Fruit fly (Drosophila melanogaster) whole organism, pupa: ENCODE measurements around the gene lectin-33A.

ENCODE experiments used
- CG10348 ChIP-seq: fragments of 200-800 bp; sonication (Bioruptor generic); IDR thresholded peaks from 2 replicates; pipeline ENCODE4 v1.3.6; 2022; ENCODE audit warnings: missing biosample characterization, missing genetic modification characterization
- CG12605 ChIP-seq: fragments of 200-800 bp; sonication (Bioruptor generic); IDR thresholded peaks from 2 replicates; pipeline ENCODE4 v1.3.6; 2022; ENCODE audit warnings: missing biosample characterization, missing genetic modification characterization
- CG13204 ChIP-seq: fragments of 200-800 bp; sonication (Bioruptor generic); optimal IDR thresholded peaks from 2 replicates; lab custom pipeline; 2018; ENCODE audit warnings: missing biosample characterization, mild to moderate bottlenecking, missing genetic modification characterization, moderate library complexity
- CG15710 ChIP-seq: fragments of 200-800 bp; sonication (Bioruptor generic); optimal IDR thresholded peaks from 2 replicates; lab custom pipeline; 2018; ENCODE audit warnings: missing biosample characterization, mild to moderate bottlenecking, missing genetic modification characterization, moderate library complexity
- CG9948 ChIP-seq: fragments of 200-800 bp; sonication (Bioruptor generic); optimal IDR thresholded peaks from 2 replicates; lab custom pipeline; 2018; ENCODE audit warnings: missing biosample characterization, mild to moderate bottlenecking, missing genetic modification characterization, moderate library complexity
- D1 ChIP-seq: fragments of 200-800 bp; sonication (Bioruptor generic); optimal IDR thresholded peaks from 2 replicates; lab custom pipeline; 2018; ENCODE audit warnings: missing biosample characterization, mild to moderate bottlenecking, missing genetic modification characterization, moderate library complexity
- EcR ChIP-seq: fragments of 200-800 bp; sonication (Bioruptor generic); optimal IDR thresholded peaks from 3 replicates; lab custom pipeline; 2019; ENCODE audit warnings: missing biosample characterization, missing genetic modification characterization, mild to moderate bottlenecking, moderate library complexity, missing genetic modification reagents
- Pif1A ChIP-seq: fragments of 200-800 bp; sonication (Bioruptor generic); optimal IDR thresholded peaks from 3 replicates; lab custom pipeline; 2016; ENCODE audit warnings: missing biosample characterization, missing genetic modification characterization
- Pif1B ChIP-seq: fragments of 200-800 bp; sonication (Bioruptor generic); optimal IDR thresholded peaks from 3 replicates; lab custom pipeline; 2016; ENCODE audit warnings: missing biosample characterization, missing genetic modification characterization
- rn ChIP-seq: fragments of 200-800 bp; sonication (Bioruptor generic); IDR thresholded peaks from 2 replicates; pipeline ENCODE4 v1.3.6; 2022; ENCODE audit warnings: missing biosample characterization, missing genetic modification characterization

- TF ChIP-seq Pif1B (GFP tag; lab: Kevin White, UChicago), result no peak
- no peak for TF ChIP-seq Pif1A (GFP tag; lab: Kevin White, UChicago)
- no peak for TF ChIP-seq CG12605
- TF ChIP-seq CG15710 (tag; lab: Kevin White, UChicago), result no peak
- no peak for TF ChIP-seq CG13204 (GFP tag; lab: Kevin White, UChicago)
- TF ChIP-seq D1, result no peak
- TF ChIP-seq EcR (GFP tag; lab: Kevin White, UChicago), result peak; percentile 55
- no peak for TF ChIP-seq rn (GFP tag; lab: Robert Waterston, UW)
- TF ChIP-seq CG10348 (GFP tag; lab: Robert Waterston, UW), result no peak
- TF ChIP-seq CG9948 (tag; lab: Kevin White, UChicago), result no peak
Measured at dm6 chr2L:10976864-10977586, 24.8 kb upstream of the lectin-33A start.
